Worm (Caenorhabditis elegans): ENCODE results near the gene mrp-3.

The mrp-3 gene

DNA sequence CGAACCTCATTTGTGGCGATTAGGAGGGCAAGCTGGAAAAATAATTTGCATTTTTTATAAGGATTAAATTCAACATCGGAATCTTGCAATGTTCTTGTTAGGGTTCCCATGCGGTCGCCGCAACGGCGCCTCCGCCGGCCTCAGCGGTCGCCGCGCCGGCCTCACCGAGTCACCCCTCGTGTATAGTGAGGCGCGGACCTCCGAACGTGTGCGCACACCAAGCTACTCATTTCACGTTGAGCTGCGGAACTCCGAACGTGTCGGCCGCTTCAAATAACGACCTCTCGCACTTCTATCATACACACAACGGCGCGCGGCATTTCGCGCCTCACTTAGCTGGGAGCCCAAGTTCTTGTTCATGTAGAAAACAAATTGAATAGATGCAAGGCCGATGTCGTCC, 1.3 kb downstream of the mrp-3 start:
- TF ChIP-seq lin-39 (tag; optimal IDR thresholded peaks at IDR 0.05) (no peak), D1046.2 (GFP tag; IDR thresholded peaks at IDR 0.05) (no peak), skn-1 (tag; optimal IDR thresholded peaks at IDR 0.05) (no peak), nhr-48 (tag; optimal IDR thresholded peaks at IDR 0.05) (no peak), snpc-1.2 (GFP tag; IDR thresholded peaks at IDR 0.05) (peak; percentile 29; the same call in 1 of the 2 replicates), ceh-62 (tag; optimal IDR thresholded peaks at IDR 0.05) (no peak), lir-3 (tag; optimal IDR thresholded peaks at IDR 0.05) (no peak), madf-5 (GFP tag; IDR thresholded peaks at IDR 0.05) (0 out of 4 replicates have a peak, but pooled peaks of 1 of the 2 experiments have one; percentile 28), lin-13 (GFP tag; optimal IDR thresholded peaks at IDR 0.05) (no peak), daf-8 (GFP tag; IDR thresholded peaks at IDR 0.05) (no peak), ceh-44 (GFP tag; IDR thresholded peaks at IDR 0.05) (no peak), set-16 (GFP tag; IDR thresholded peaks at IDR 0.05) (peak; percentile 91), ZK546.5 (tag; optimal IDR thresholded peaks at IDR 0.05) (no peak), jun-1 (tag; optimal IDR thresholded peaks at IDR 0.05) (no peak), egl-27 (tag; optimal IDR thresholded peaks at IDR 0.05) (no peak)

DNA sequence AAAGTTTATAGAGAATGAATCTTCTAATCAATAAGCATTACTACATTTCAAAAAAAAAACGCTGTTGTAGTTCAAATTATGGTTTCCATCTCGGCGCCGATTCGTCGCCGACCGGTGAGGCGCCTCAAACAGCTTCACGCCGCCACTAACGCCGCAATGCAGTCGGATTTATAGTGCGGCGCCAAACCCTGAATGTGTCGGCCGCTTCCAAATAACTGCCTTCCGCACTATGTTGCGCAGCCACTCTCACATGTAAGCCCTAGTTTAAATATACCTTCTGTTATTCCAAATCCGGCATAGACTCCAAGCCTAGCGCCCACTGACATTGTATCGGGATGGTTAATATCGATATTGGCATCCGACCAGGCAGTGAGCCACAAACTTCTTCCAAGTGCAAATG, 6.3 kb downstream of the mrp-3 start:
- no peak for TF ChIP-seq dmd-8 (GFP tag; IDR thresholded peaks at IDR 0.05)
- no peak for TF ChIP-seq zfp-3 (GFP tag; conservative IDR thresholded peaks at IDR 0.05)
- no peak for TF ChIP-seq rbr-2 (tag; optimal IDR thresholded peaks at IDR 0.05)
- TF ChIP-seq lsy-2 (tag; optimal IDR thresholded peaks at IDR 0.05): no peak
- TF ChIP-seq set-16 (GFP tag; IDR thresholded peaks at IDR 0.05): 0 out of 2 replicates have a peak, but pooled peaks have one; percentile 9
- TF ChIP-seq zip-2 (tag; optimal IDR thresholded peaks at IDR 0.05): no peak
- no peak for TF ChIP-seq php-3 (GFP tag; IDR thresholded peaks at IDR 0.05)
- no peak for TF ChIP-seq spr-3 (GFP tag; optimal IDR thresholded peaks at IDR 0.05)

DNA sequence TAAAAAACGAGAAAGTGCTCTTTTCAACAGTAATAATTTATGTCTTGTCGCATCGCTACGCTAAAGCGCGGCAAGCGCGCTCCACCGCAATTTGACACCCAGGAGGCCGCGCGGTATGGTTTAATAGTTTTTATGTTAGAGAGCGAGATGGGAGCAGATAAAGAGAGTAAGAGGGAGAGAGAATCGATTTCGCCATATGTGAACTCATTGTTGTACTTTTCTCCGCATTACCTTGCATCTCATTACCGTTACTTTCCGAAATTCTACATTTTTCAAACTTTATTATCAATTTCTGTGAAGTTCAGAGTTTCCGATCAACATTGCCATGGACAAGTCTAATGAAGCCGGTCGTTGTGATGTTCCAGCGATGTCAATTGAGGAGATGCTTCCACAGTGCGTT, 15.7 kb downstream of the mrp-3 start, which contains the start of gene F31B9.3:
Gene F31B9.3, plus strand, starts transcription at position 301 of the 400 bp plus-strand sequence.
- no peak for TF ChIP-seq Y105C5A.15 (GFP tag; IDR thresholded peaks at IDR 0.05)
- TF ChIP-seq gei-8 (GFP tag; optimal IDR thresholded peaks at IDR 0.05): no peak
- TF ChIP-seq madf-9 (GFP tag; conservative IDR thresholded peaks at IDR 0.05): no peak
- TF ChIP-seq aly-2 (tag; optimal IDR thresholded peaks at IDR 0.05): no peak
- TF ChIP-seq daf-12 (tag; optimal IDR thresholded peaks at IDR 0.05): no peak
- no peak for TF ChIP-seq tra-1 (GFP tag; IDR thresholded peaks at IDR 0.05)
- TF ChIP-seq nhr-41 (GFP tag; IDR thresholded peaks at IDR 0.05): no peak
- no peak for TF ChIP-seq ceh-28 (tag; optimal IDR thresholded peaks at IDR 0.05)
- no peak for TF ChIP-seq saeg-2 (GFP tag; IDR thresholded peaks at IDR 0.05)
- TF ChIP-seq F37D6.2 (tag; optimal IDR thresholded peaks at IDR 0.05): no peak
- TF ChIP-seq Y75B8A.6 (GFP tag; IDR thresholded peaks at IDR 0.05): no peak
- TF ChIP-seq ceh-32 (tag; optimal IDR thresholded peaks at IDR 0.05; ENCODE audit: poor library complexity): no peak
- no peak for TF ChIP-seq zip-11 (GFP tag; IDR thresholded peaks at IDR 0.05)

DNA sequence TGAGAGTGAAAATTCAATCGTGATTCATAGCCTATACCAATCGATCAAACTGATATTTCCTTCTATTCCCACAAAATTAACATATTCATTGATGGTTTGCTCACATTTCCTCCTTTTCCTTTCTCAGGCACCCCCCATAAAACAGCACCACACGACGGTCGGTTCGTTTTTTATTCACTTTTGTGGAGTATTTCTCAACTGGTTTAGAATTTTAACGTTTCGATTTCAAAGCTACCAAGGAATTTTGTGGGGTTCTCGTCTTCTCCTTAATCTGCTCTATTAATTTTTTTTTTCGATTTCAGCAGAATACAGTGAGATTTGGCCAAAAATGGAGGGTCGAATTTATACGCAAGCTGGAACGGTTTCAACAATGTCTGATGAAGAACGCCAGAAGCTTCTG, 19.8 kb downstream of the mrp-3 start, which contains the start of gene F31B9.7:
Gene F31B9.7, plus strand, starts transcription at position 301 of the 400 bp plus-strand sequence.
- TF ChIP-seq skn-1 (tag; optimal IDR thresholded peaks at IDR 0.05) (no peak), attf-4 (tag; optimal IDR thresholded peaks at IDR 0.05) (no peak), lin-13 (GFP tag; optimal IDR thresholded peaks at IDR 0.05) (no peak), snpc-1.2 (GFP tag; IDR thresholded peaks at IDR 0.05) (no peak), nhr-10 (tag; optimal IDR thresholded peaks at IDR 0.05) (no peak), daf-8 (GFP tag; IDR thresholded peaks at IDR 0.05) (no peak), aha-1 (tag) (peak; percentile 51), saeg-2 (GFP tag; IDR thresholded peaks at IDR 0.05) (no peak)
